Fruit fly (Drosophila melanogaster) whole organism, embryonic: ENCODE results near the gene CG14515.

Experiments used
- BtbVII ChIP-seq: fragments of 200-800 bp; sonication (Bioruptor generic); optimal IDR thresholded peaks from 3 replicates; lab custom pipeline; 2017; ENCODE audit warnings: missing biosample characterization, mild to moderate bottlenecking, missing genetic modification characterization
- CG10462 ChIP-seq: fragments of 200-800 bp; sonication (Bioruptor generic); optimal IDR thresholded peaks from 2 replicates; lab custom pipeline; 2016; ENCODE audit warnings: missing biosample characterization, missing genetic modification characterization
- CG12299 ChIP-seq: fragments of 200-800 bp; sonication (Bioruptor generic); optimal IDR thresholded peaks from 2 replicates; lab custom pipeline; 2018; ENCODE audit warnings: missing biosample characterization, mild to moderate bottlenecking, missing genetic modification characterization
- CG12391 ChIP-seq: fragments of 200-800 bp; sonication (Bioruptor generic); optimal IDR thresholded peaks from 3 replicates; lab custom pipeline; 2018; ENCODE audit warnings: missing biosample characterization, mild to moderate bottlenecking, missing genetic modification characterization, moderate library complexity
- CG13123 ChIP-seq: fragments of 200-800 bp; sonication (Bioruptor generic); optimal IDR thresholded peaks from 2 replicates; lab custom pipeline; 2016; ENCODE audit warnings: missing biosample characterization, missing genetic modification characterization
- CG13894 ChIP-seq: fragments of 200-800 bp; sonication (Bioruptor generic); optimal IDR thresholded peaks from 3 replicates; lab custom pipeline; 2018; ENCODE audit warnings: missing biosample characterization, mild to moderate bottlenecking, missing genetic modification characterization, moderate library complexity
- CG15269 ChIP-seq: fragments of 200-800 bp; sonication (Bioruptor generic); optimal IDR thresholded peaks from 2 replicates; lab custom pipeline; 2018; ENCODE audit warnings: missing biosample characterization, mild to moderate bottlenecking, missing genetic modification characterization, moderate library complexity
- CG2199 ChIP-seq: fragments of 200-800 bp; sonication (Bioruptor generic); IDR thresholded peaks from 3 replicates; pipeline ENCODE4 v1.3.6; 2022; ENCODE audit warnings: missing biosample characterization, missing genetic modification characterization
- CG3281 ChIP-seq: fragments of 200-800 bp; sonication (Bioruptor generic); optimal IDR thresholded peaks from 3 replicates; lab custom pipeline; 2017; ENCODE audit warnings: missing biosample characterization, mild to moderate bottlenecking, missing genetic modification characterization
- CG4854 ChIP-seq: fragments of 200-800 bp; sonication (Bioruptor generic); optimal IDR thresholded peaks from 2 replicates; lab custom pipeline; 2016; ENCODE audit warnings: missing biosample characterization, missing genetic modification characterization, inconsistent platforms
- CG5180 ChIP-seq: fragments of 200-800 bp; sonication (Bioruptor generic); optimal IDR thresholded peaks from 3 replicates; lab custom pipeline; 2017; ENCODE audit warnings: missing biosample characterization, missing genetic modification characterization, mild to moderate bottlenecking, moderate library complexity, missing genetic modification reagents
- CG6654 ChIP-seq: fragments of 200-800 bp; sonication (Bioruptor generic); optimal IDR thresholded peaks from 2 replicates; lab custom pipeline; 2017; ENCODE audit warnings: missing biosample characterization, mild to moderate bottlenecking, missing genetic modification characterization
- CG6689 ChIP-seq: fragments of 200-800 bp; sonication (Bioruptor generic); IDR thresholded peaks from 2 replicates; pipeline ENCODE4 v1.3.6; 2022; ENCODE audit warnings: missing biosample characterization, missing genetic modification characterization
- CG7839 ChIP-seq: fragments of 200-800 bp; sonication (Bioruptor generic); optimal IDR thresholded peaks from 3 replicates; lab custom pipeline; 2018; ENCODE audit warnings: missing biosample characterization, mild to moderate bottlenecking, missing genetic modification characterization, moderate library complexity
- Fer3 ChIP-seq: fragments of 200-800 bp; sonication (Bioruptor generic); optimal IDR thresholded peaks from 2 replicates; lab custom pipeline; 2018; ENCODE audit warnings: missing biosample characterization, mild to moderate bottlenecking, missing genetic modification characterization, moderate library complexity
- HLH3B ChIP-seq: fragments of 200-800 bp; sonication (Bioruptor generic); IDR thresholded peaks from 2 replicates; pipeline ENCODE4 v1.3.6; 2022; ENCODE audit warnings: missing biosample characterization, missing genetic modification characterization
- HLH54F ChIP-seq: fragments of 200-800 bp; sonication (Bioruptor generic); optimal IDR thresholded peaks from 3 replicates; lab custom pipeline; 2016; ENCODE audit warnings: missing biosample characterization, missing genetic modification characterization
- HLHmδ ChIP-seq: fragments of 200-800 bp; sonication (Bioruptor generic); optimal IDR thresholded peaks from 2 replicates; lab custom pipeline; 2018; ENCODE audit warnings: missing biosample characterization, mild to moderate bottlenecking, missing genetic modification characterization, moderate library complexity
- Hr39 ChIP-seq: fragments of >200 bp; optimal IDR thresholded peaks from 2 replicates; lab custom pipeline; 2017
- Meics ChIP-seq: fragments of 200-800 bp; sonication (Bioruptor generic); optimal IDR thresholded peaks from 2 replicates; lab custom pipeline; 2017; ENCODE audit warnings: missing biosample characterization, mild to moderate bottlenecking, missing genetic modification characterization
- Nf-YA ChIP-seq: fragments of 200-800 bp; sonication (Bioruptor generic); IDR thresholded peaks from 2 replicates; pipeline ENCODE4 v1.3.6; 2022; ENCODE audit warnings: missing biosample characterization, missing genetic modification characterization
- Opbp ChIP-seq: fragments of 200-800 bp; sonication (Bioruptor generic); IDR thresholded peaks from 3 replicates; pipeline ENCODE4 v1.3.6; 2022; ENCODE audit warnings: missing biosample characterization, missing genetic modification characterization; ENCODE audit not compliant: partially characterized antibody
- Rfx ChIP-seq: fragments of 200-800 bp; sonication (Bioruptor generic); IDR thresholded peaks from 2 replicates; pipeline ENCODE4 v1.3.6; 2022; ENCODE audit warnings: missing biosample characterization, missing genetic modification characterization
- Sry-δ ChIP-seq: fragments of 200-800 bp; sonication (Bioruptor generic); optimal IDR thresholded peaks from 2 replicates; lab custom pipeline; 2016; ENCODE audit warnings: missing biosample characterization, missing genetic modification characterization
- Ssrp ChIP-seq: fragments of 200-800 bp; sonication (Bioruptor generic); optimal IDR thresholded peaks from 2 replicates; lab custom pipeline; 2018; ENCODE audit warnings: missing biosample characterization, mild to moderate bottlenecking, missing genetic modification characterization, moderate library complexity
- Xbp1 ChIP-seq: fragments of 200-800 bp; sonication (Bioruptor generic); optimal IDR thresholded peaks from 3 replicates; lab custom pipeline; 2016; ENCODE audit warnings: missing biosample characterization, mild to moderate bottlenecking, missing genetic modification characterization
- Xrp1 ChIP-seq: fragments of 200-800 bp; sonication (Bioruptor generic); IDR thresholded peaks from 2 replicates; pipeline ENCODE4 v1.3.6; 2022; ENCODE audit warnings: missing biosample characterization, missing genetic modification characterization
- ac ChIP-seq: fragments of 200-800 bp; sonication (Bioruptor generic); optimal IDR thresholded peaks from 3 replicates; lab custom pipeline; 2017; ENCODE audit warnings: missing biosample characterization, mild to moderate bottlenecking, missing genetic modification characterization
- aop ChIP-seq: fragments of 200-800 bp; sonication (Bioruptor generic); IDR thresholded peaks from 2 replicates; pipeline ENCODE4 v1.3.6; 2022; ENCODE audit warnings: missing biosample characterization, missing genetic modification characterization
- bsh ChIP-seq, 2 experiments: fragments of 200-800 bp; sonication (Bioruptor generic); optimal IDR thresholded peaks; 2 replicates each; lab custom pipeline; 2017 to 2018; ENCODE audit warnings: mild to moderate bottlenecking in 2 of 2, missing biosample characterization in 2 of 2, missing genetic modification characterization in 2 of 2, moderate library complexity in 1 of 2
- chif ChIP-seq, 2 experiments: fragments of 200-800 bp; sonication (Bioruptor generic); optimal IDR thresholded peaks; 3 replicates each; lab custom pipeline; 2016; ENCODE audit warnings: missing biosample characterization in 2 of 2, missing genetic modification characterization in 2 of 2
- cwo ChIP-seq: fragments of 200-800 bp; sonication (Bioruptor generic); optimal IDR thresholded peaks from 3 replicates; lab custom pipeline; 2017; ENCODE audit warnings: missing biosample characterization, missing genetic modification characterization, mild to moderate bottlenecking, moderate library complexity, missing genetic modification reagents
- dan ChIP-seq: fragments of 200-800 bp; sonication (Bioruptor generic); IDR thresholded peaks from 2 replicates; pipeline ENCODE4 v1.3.6; 2022; ENCODE audit warnings: missing biosample characterization, missing genetic modification characterization
- danr ChIP-seq: fragments of 200-800 bp; sonication (Bioruptor generic); IDR thresholded peaks from 2 replicates; pipeline ENCODE4 v1.3.6; 2022; ENCODE audit warnings: missing biosample characterization, missing genetic modification characterization
- fd3F ChIP-seq: fragments of 200-800 bp; sonication (Bioruptor generic); optimal IDR thresholded peaks from 2 replicates; lab custom pipeline; 2018; ENCODE audit warnings: missing biosample characterization, mild to moderate bottlenecking, missing genetic modification characterization, moderate library complexity
- gsb ChIP-seq: fragments of 200-800 bp; sonication (Bioruptor generic); IDR thresholded peaks from 2 replicates; pipeline ENCODE4 v1.3.6; 2022; ENCODE audit warnings: missing biosample characterization, missing genetic modification characterization
- her ChIP-seq: fragments of 200-800 bp; sonication (Bioruptor generic); optimal IDR thresholded peaks from 2 replicates; lab custom pipeline; 2016; ENCODE audit warnings: missing biosample characterization, missing genetic modification characterization
- insv ChIP-seq, 2 experiments: fragments of 200-800 bp; sonication (Bioruptor generic); optimal IDR thresholded peaks; 3 replicates each; lab custom pipeline; 2016 to 2018; ENCODE audit warnings: missing biosample characterization in 2 of 2, missing genetic modification characterization in 2 of 2
- ken ChIP-seq: fragments of 200-800 bp; sonication (Bioruptor generic); IDR thresholded peaks from 3 replicates; pipeline ENCODE4 v1.3.6; 2022; ENCODE audit warnings: missing biosample characterization, missing genetic modification characterization
- klu ChIP-seq: fragments of 200-800 bp; sonication (Bioruptor generic); IDR thresholded peaks from 2 replicates; pipeline ENCODE4 v1.3.6; 2022; ENCODE audit warnings: missing biosample characterization, missing genetic modification characterization
- kni ChIP-seq: fragments of 200-800 bp; sonication (Bioruptor generic); optimal IDR thresholded peaks from 3 replicates; lab custom pipeline; 2017; ENCODE audit warnings: mild to moderate bottlenecking, missing biosample characterization, missing genetic modification reagents, missing genetic modification characterization
- nerfin-2 ChIP-seq: fragments of 200-800 bp; sonication (Bioruptor generic); IDR thresholded peaks from 2 replicates; pipeline ENCODE4 v1.3.6; 2022; ENCODE audit warnings: missing biosample characterization, missing genetic modification characterization; ENCODE audit not compliant: partially characterized antibody
- nmo ChIP-seq: fragments of 200-800 bp; sonication (Bioruptor generic); optimal IDR thresholded peaks from 2 replicates; lab custom pipeline; 2018; ENCODE audit warnings: missing biosample characterization, mild to moderate bottlenecking, missing genetic modification characterization, moderate library complexity
- pfk ChIP-seq: fragments of 200-800 bp; sonication (Bioruptor generic); optimal IDR thresholded peaks from 2 replicates; lab custom pipeline; 2018; ENCODE audit warnings: missing biosample characterization, mild to moderate bottlenecking, missing genetic modification characterization, moderate library complexity
- psq ChIP-seq: fragments of 200-800 bp; sonication (Bioruptor generic); optimal IDR thresholded peaks from 2 replicates; lab custom pipeline; 2017; ENCODE audit warnings: missing biosample characterization, missing genetic modification characterization
- usp ChIP-seq: fragments of >200 bp; optimal IDR thresholded peaks from 2 replicates; lab custom pipeline; 2017; ENCODE audit warnings: missing biosample characterization, missing genetic modification characterization
- z ChIP-seq: fragments of 200-800 bp; sonication (Bioruptor generic); IDR thresholded peaks from 3 replicates; pipeline ENCODE4 v1.3.6; 2022; ENCODE audit warnings: missing biosample characterization, missing genetic modification characterization
- zen ChIP-seq: fragments of 200-800 bp; sonication (Bioruptor generic); optimal IDR thresholded peaks from 3 replicates; lab custom pipeline; 2018; ENCODE audit warnings: missing biosample characterization, mild to moderate bottlenecking, missing genetic modification characterization, moderate library complexity

Gene CG14515

dm6 chr3R:29204612-29205480 lies 7.5 kb downstream of the CG14515 start (continued):
- TF ChIP-seq chif (GFP tag; optimal IDR thresholded peaks at IDR 0.05; lab: Kevin White, UChicago) (peak; percentile 52 to 76), psq (GFP tag; lab: Kevin White, UChicago) (peak; percentile 18), Xrp1 (GFP tag; lab: Robert Waterston, UW) (peak; percentile 89), BtbVII (peak; percentile 11), usp (GFP tag; lab: Kevin White, UChicago) (no peak), CG10462 (GFP tag; lab: Kevin White, UChicago) (peak; percentile 41), HLHmδ (GFP tag; lab: Kevin White, UChicago) (no peak), Hr39 (no peak), gsb (GFP tag; lab: Robert Waterston, UW) (0 out of 2 replicates have a peak, but pooled peaks have one; percentile 22), Fer3 (peak; percentile 46), kni (GFP tag; lab: Kevin White, UChicago) (peak; percentile 15), insv (GFP tag; optimal IDR thresholded peaks at IDR 0.05; lab: Kevin White, UChicago) (no peak), Xbp1 (GFP tag; lab: Kevin White, UChicago) (peak; percentile 85), z (GFP tag; lab: Robert Waterston, UW) (no peak), Meics (GFP tag; lab: Kevin White, UChicago) (peak; percentile 42), danr (peak; percentile 56), Sry-δ (GFP tag; lab: Kevin White, UChicago) (peak; percentile 30), Nf-YA (peak; percentile 71), klu (0 out of 2 replicates have a peak, but pooled peaks have one; percentile 7), nmo (GFP tag; lab: Kevin White, UChicago) (peak; percentile 84), CG3281 (peak; percentile 31), HLH3B (GFP tag; lab: Robert Waterston, UW) (peak; percentile 88), HLH54F (GFP tag; lab: Kevin White, UChicago) (peak; percentile 25), Ssrp (peak; percentile 84), CG13123 (GFP tag; lab: Kevin White, UChicago) (peak; percentile 38), zen (tag; lab: Kevin White, UChicago) (peak; percentile 60), CG2199 (GFP tag; lab: Robert Waterston, UW) (peak; percentile 76; the same call in 2 of the 3 replicates), pfk (GFP tag; lab: Kevin White, UChicago) (no peak), CG13894 (tag; lab: Kevin White, UChicago) (no peak), CG6654 (GFP tag; lab: Kevin White, UChicago) (peak; percentile 59), ac (GFP tag; lab: Kevin White, UChicago) (no peak), Rfx (GFP tag; lab: Robert Waterston, UW) (peak; percentile 60), aop (GFP tag; lab: Robert Waterston, UW) (peak; percentile 56; the same call in 1 of the 2 replicates), ken (GFP tag; lab: Robert Waterston, UW) (peak; percentile 80), CG6689 (peak; percentile 87), CG5180 (GFP tag; lab: Kevin White, UChicago) (peak; percentile 65), CG12391 (tag; lab: Kevin White, UChicago) (peak; percentile 77), her (GFP tag; lab: Kevin White, UChicago) (peak; percentile 58), dan (peak; percentile 47; the same call in 1 of the 2 replicates), CG4854 (GFP tag; lab: Kevin White, UChicago) (peak; percentile 42), cwo (GFP tag; lab: Kevin White, UChicago) (peak; percentile 21), nerfin-2 (GFP tag; lab: Robert Waterston, UW) (no peak), CG12299 (peak; percentile 59), CG15269 (tag; lab: Kevin White, UChicago) (peak; percentile 80), CG7839 (peak; percentile 81), bsh (GFP tag; optimal IDR thresholded peaks at IDR 0.05; lab: Kevin White, UChicago) (peak; percentile 14 to 90), Opbp (GFP tag; lab: Robert Waterston, UW) (no peak), fd3F (GFP tag; lab: Kevin White, UChicago) (peak; percentile 17)
